Worm (Caenorhabditis elegans) whole organism, L1 larva: ENCODE results near the gene cul-4.

Experiments
- ceh-8 ChIP-seq: fragments of 200-800 bp; sonication (Bioruptor generic); optimal IDR thresholded peaks from 2 replicates; lab custom pipeline; 2018; ENCODE audit warnings: mild to moderate bottlenecking, missing genetic modification characterization, moderate library complexity, missing compliant biosample characterization
- ces-1 ChIP-seq: fragments of 150-350 bp; optimal IDR thresholded peaks from 2 replicates; lab custom pipeline; 2014; ENCODE audit warnings: missing biosample characterization, missing genetic modification reagents, missing genetic modification characterization
- fkh-8 ChIP-seq: sonication (generic microtip); optimal IDR thresholded peaks from 2 replicates; lab custom pipeline; 2016; ENCODE audit warnings: mild to moderate bottlenecking, missing genetic modification characterization, missing compliant biosample characterization
- fos-1 ChIP-seq: fragments of 150-350 bp; optimal IDR thresholded peaks from 2 replicates; lab custom pipeline; 2014; ENCODE audit warnings: missing biosample characterization, missing genetic modification characterization
- lir-3 ChIP-seq: sonication (generic microtip); optimal IDR thresholded peaks from 2 replicates; lab custom pipeline; 2016; ENCODE audit warnings: mild to moderate bottlenecking, missing genetic modification characterization, moderate library complexity, missing compliant biosample characterization; ENCODE audit not compliant: poor library complexity
- nhr-11 ChIP-seq: fragments of 150-350 bp; optimal IDR thresholded peaks from 2 replicates; lab custom pipeline; 2014; ENCODE audit warnings: missing biosample characterization, missing genetic modification characterization
- nhr-76 ChIP-seq: sonication (generic microtip); optimal IDR thresholded peaks from 2 replicates; lab custom pipeline; 2017; ENCODE audit warnings: missing biosample characterization, missing genetic modification characterization
- tbx-2 ChIP-seq: sonication (generic microtip); optimal IDR thresholded peaks from 2 replicates; lab custom pipeline; 2016; ENCODE audit warnings: missing genetic modification characterization, missing compliant biosample characterization
- unc-86 ChIP-seq: sonication (generic microtip); optimal IDR thresholded peaks from 2 replicates; lab custom pipeline; 2016; ENCODE audit warnings: missing genetic modification characterization, missing compliant biosample characterization

- TF ChIP-seq unc-86 (tag; lab: Kevin White, UChicago) (no peak), nhr-76 (tag; lab: Kevin White, UChicago) (no peak), nhr-11 (tag; lab: Kevin White, UChicago) (no peak), fkh-8 (tag; lab: Kevin White, UChicago) (peak; percentile 59), ceh-8 (peak; percentile 21), lir-3 (tag; lab: Kevin White, UChicago) (peak; percentile 24), ces-1 (no peak), fos-1 (tag; lab: Kevin White, UChicago) (peak; percentile 15), tbx-2 (tag; lab: Kevin White, UChicago) (peak; percentile 78)
Measured at ce11 chrII:7337469-7337893, 35.6 kb downstream of the cul-4 start.
